Worm (Caenorhabditis elegans) whole organism, L3 larva: ENCODE measurements around the gene ceph-41.

ENCODE experiments used
- R02D3.7 ChIP-seq: fragments of 150-350 bp; optimal IDR thresholded peaks from 2 replicates; lab custom pipeline; 2014; ENCODE audit warnings: missing biosample characterization, missing genetic modification characterization
- lin-39 ChIP-seq: fragments of 150-350 bp; optimal IDR thresholded peaks from 2 replicates; lab custom pipeline; 2018; ENCODE audit warnings: missing biosample characterization, missing genetic modification reagents, missing genetic modification characterization
- ztf-11 ChIP-seq: fragments of 150-350 bp; optimal IDR thresholded peaks from 2 replicates; lab custom pipeline; 2014; ENCODE audit warnings: missing biosample characterization, missing genetic modification characterization

ce11 chrIV:8146283-8146682 is 19.3 kb downstream of the ceph-41 start:
- no peak for TF ChIP-seq R02D3.7
- no peak for TF ChIP-seq ztf-11 (tag; lab: Kevin White, UChicago)
- no peak for TF ChIP-seq lin-39 (tag; lab: Kevin White, UChicago)
